Worm (Caenorhabditis elegans) whole organism, early embryonic: Measurements from ENCODE around the gene C16C8.27.
"Not testable (repeated sequence)": the region's sequence is repeated elsewhere in the genome, so short reads cannot be mapped to it uniquely, and the experiment has no call there.

ENCODE experiments used
- aly-1 ChIP-seq: sonication (generic microtip); optimal IDR thresholded peaks from 2 replicates; lab custom pipeline; 2016; ENCODE audit warnings: missing genetic modification characterization, missing compliant biosample characterization
- ama-1 ChIP-seq: fragments of 150-350 bp; optimal IDR thresholded peaks from 2 replicates; lab custom pipeline; 2014
- ceh-13 ChIP-seq: fragments of 200-800 bp; sonication (Bioruptor generic); optimal IDR thresholded peaks from 2 replicates; lab custom pipeline; 2018; ENCODE audit warnings: mild to moderate bottlenecking, missing genetic modification characterization, missing compliant biosample characterization
- ceh-36 ChIP-seq: sonication (generic microtip); optimal IDR thresholded peaks from 2 replicates; lab custom pipeline; 2016; ENCODE audit warnings: missing genetic modification characterization, inconsistent platforms, missing compliant biosample characterization
- flt-1 ChIP-seq: fragments of 200-800 bp; sonication (Bioruptor generic); IDR thresholded peaks from 2 replicates; pipeline ENCODE4 v1.3.6; 2022; ENCODE audit warnings: missing genetic modification characterization, missing compliant biosample characterization
- sea-1 ChIP-seq: fragments of 200-800 bp; sonication (Bioruptor generic); conservative IDR thresholded peaks from 2 replicates; pipeline ENCODE4 v1.3.6; 2022; ENCODE audit warnings: missing genetic modification characterization, missing compliant biosample characterization
- tbx-11 ChIP-seq: fragments of 200-800 bp; sonication (Bioruptor generic); IDR thresholded peaks from 2 replicates; pipeline ENCODE4 v1.3.6; 2022; ENCODE audit warnings: missing genetic modification characterization, missing compliant biosample characterization

- not testable (repeated sequence) for TF ChIP-seq ama-1; flt-1 (GFP tag; lab: Robert Waterston, UW); tbx-11 (GFP tag; lab: Robert Waterston, UW); sea-1 (GFP tag; lab: Robert Waterston, UW); ceh-36 (tag; lab: Kevin White, UChicago); ceh-13 (GFP tag; lab: Kevin White, UChicago); aly-1 (tag; lab: Kevin White, UChicago)
These were observed 23.1 kb downstream of the C16C8.27 start, which contains the start of gene C16C8.10 for ce11 chrII:3464580-3464979.
